Worm (Caenorhabditis elegans) whole organism, young adult: Measurements from ENCODE around the gene T23G5.3.

ENCODE experiments used
- F10E7.11 ChIP-seq: sonication (generic microtip); optimal IDR thresholded peaks from 2 replicates; lab custom pipeline; 2017; ENCODE audit warnings: mild to moderate bottlenecking, missing genetic modification characterization, moderate library complexity, missing compliant biosample characterization
- F49E8.2 ChIP-seq: sonication (generic microtip); optimal IDR thresholded peaks from 3 replicates; lab custom pipeline; 2017; ENCODE audit warnings: missing genetic modification characterization, mild to moderate bottlenecking, missing compliant biosample characterization, antibody characterized with exemption, moderate library complexity; ENCODE audit not compliant: insufficient read depth
- F57A8.1 ChIP-seq: fragments of 200-800 bp; sonication (Bioruptor generic); optimal IDR thresholded peaks from 2 replicates; lab custom pipeline; 2018; ENCODE audit warnings: mild to moderate bottlenecking, missing genetic modification characterization, moderate library complexity, missing compliant biosample characterization
- K11D2.4 ChIP-seq: fragments of 200-800 bp; sonication (Bioruptor generic); IDR thresholded peaks from 2 replicates; pipeline ENCODE4 v1.3.6; 2022; ENCODE audit warnings: missing genetic modification reagents, missing genetic modification characterization, missing compliant biosample characterization
- T07F8.4 ChIP-seq: sonication (generic microtip); optimal IDR thresholded peaks from 2 replicates; lab custom pipeline; 2016; ENCODE audit warnings: mild to moderate bottlenecking, missing genetic modification characterization, moderate library complexity, missing compliant biosample characterization
- T26A5.8 ChIP-seq: sonication (generic microtip); optimal IDR thresholded peaks from 2 replicates; lab custom pipeline; 2016; ENCODE audit warnings: missing genetic modification characterization, missing compliant biosample characterization
- Y56A3A.18 ChIP-seq: fragments of 200-800 bp; sonication (Bioruptor generic); IDR thresholded peaks from 2 replicates; pipeline ENCODE4 v1.3.6; 2022; ENCODE audit warnings: missing genetic modification reagents, missing genetic modification characterization, missing compliant biosample characterization
- Y67H2A.10 ChIP-seq: fragments of 200-800 bp; sonication (Bioruptor generic); conservative IDR thresholded peaks from 2 replicates; pipeline ENCODE4 v1.3.6; 2022; ENCODE audit warnings: missing genetic modification reagents, missing genetic modification characterization, missing compliant biosample characterization
- Y95B8A.8 ChIP-seq: fragments of 200-800 bp; sonication (Bioruptor generic); IDR thresholded peaks from 2 replicates; pipeline ENCODE4 v1.3.6; 2022; ENCODE audit warnings: missing genetic modification reagents, missing genetic modification characterization, missing compliant biosample characterization
- akir-1 ChIP-seq: fragments of 200-800 bp; sonication (Bioruptor generic); optimal IDR thresholded peaks from 2 replicates; lab custom pipeline; 2018; ENCODE audit warnings: mild to moderate bottlenecking, missing genetic modification characterization, moderate library complexity, missing compliant biosample characterization
- ccch-3 ChIP-seq: fragments of 200-800 bp; sonication (Bioruptor generic); optimal IDR thresholded peaks from 2 replicates; lab custom pipeline; 2018; ENCODE audit warnings: mild to moderate bottlenecking, missing genetic modification characterization, missing compliant biosample characterization
- ceh-58 ChIP-seq: fragments of 200-800 bp; sonication (Bioruptor generic); IDR thresholded peaks from 2 replicates; pipeline ENCODE4 v1.3.6; 2022; ENCODE audit warnings: missing genetic modification characterization, missing compliant biosample characterization
- dox-1 ChIP-seq: fragments of 200-800 bp; sonication (Bioruptor generic); IDR thresholded peaks from 2 replicates; pipeline ENCODE4 v1.3.6; 2022; ENCODE audit warnings: missing genetic modification reagents, missing genetic modification characterization, missing compliant biosample characterization
- dpl-1 ChIP-seq: fragments of 150-350 bp; optimal IDR thresholded peaks from 2 replicates; lab custom pipeline; 2014; ENCODE audit warnings: missing biosample characterization, missing genetic modification reagents, missing genetic modification characterization
- efl-1 ChIP-seq: fragments of 150-350 bp; optimal IDR thresholded peaks from 2 replicates; lab custom pipeline; 2014; ENCODE audit warnings: missing biosample characterization, missing genetic modification reagents, missing genetic modification characterization
- egrh-3 ChIP-seq: fragments of 200-800 bp; sonication (Bioruptor generic); IDR thresholded peaks from 2 replicates; pipeline ENCODE4 v1.3.6; 2022; ENCODE audit warnings: missing genetic modification reagents, missing genetic modification characterization, missing compliant biosample characterization
- hlh-26 ChIP-seq: fragments of 200-800 bp; sonication (Bioruptor generic); conservative IDR thresholded peaks from 2 replicates; pipeline ENCODE4 v1.3.6; 2022; ENCODE audit warnings: missing genetic modification reagents, missing genetic modification characterization, missing compliant biosample characterization
- hmg-20 ChIP-seq: fragments of 200-800 bp; sonication (Bioruptor generic); IDR thresholded peaks from 2 replicates; pipeline ENCODE4 v1.3.6; 2022; ENCODE audit warnings: missing genetic modification reagents, missing genetic modification characterization, missing compliant biosample characterization
- let-607 ChIP-seq, 2 experiments: fragments of 200-800 bp in 1 of 2; sonication (Bioruptor generic) in 1 of 2; sonication (generic microtip) in 1 of 2; optimal IDR thresholded peaks; 2 replicates each; lab custom pipeline; 2016 to 2018; ENCODE audit warnings: mild to moderate bottlenecking in 2 of 2, missing compliant biosample characterization in 2 of 2, missing genetic modification characterization in 2 of 2, moderate library complexity in 2 of 2, missing genotype in 1 of 2
- madf-3 ChIP-seq: fragments of 200-800 bp; sonication (Bioruptor generic); IDR thresholded peaks from 2 replicates; pipeline ENCODE4 v1.3.6; 2022; ENCODE audit warnings: missing genetic modification reagents, missing genetic modification characterization, missing compliant biosample characterization
- mcd-1 ChIP-seq: fragments of 200-800 bp; sonication (Bioruptor generic); IDR thresholded peaks from 2 replicates; pipeline ENCODE4 v1.3.6; 2022; ENCODE audit warnings: missing genetic modification reagents, missing genetic modification characterization, missing compliant biosample characterization
- mel-28 ChIP-seq: sonication (generic microtip); optimal IDR thresholded peaks from 2 replicates; lab custom pipeline; 2016; ENCODE audit warnings: borderline replicate concordance, mild to moderate bottlenecking, missing genetic modification characterization, missing compliant biosample characterization
- nfyb-1 ChIP-seq: fragments of 200-800 bp; sonication (Bioruptor generic); IDR thresholded peaks from 2 replicates; pipeline ENCODE4 v1.3.6; 2022; ENCODE audit warnings: missing genetic modification reagents, missing genetic modification characterization, missing compliant biosample characterization
- nhr-120 ChIP-seq: fragments of 200-800 bp; sonication (Bioruptor generic); IDR thresholded peaks from 2 replicates; pipeline ENCODE4 v1.3.6; 2022; ENCODE audit warnings: missing genetic modification characterization, missing compliant biosample characterization
- pha-4 ChIP-seq: fragments of 150-350 bp; sonication (generic microtip); optimal IDR thresholded peaks from 2 replicates; lab custom pipeline; 2014; ENCODE audit warnings: missing biosample characterization, missing genetic modification reagents, missing genetic modification characterization
- rec-8 ChIP-seq, 2 experiments: sonication (generic microtip); optimal IDR thresholded peaks; 2 replicates each; lab custom pipeline; 2016; ENCODE audit warnings: mild to moderate bottlenecking in 2 of 2, missing genetic modification characterization in 2 of 2, missing genetic modification reagents in 2 of 2, missing genotype in 2 of 2, missing biosample characterization in 1 of 2, missing compliant biosample characterization in 1 of 2, moderate library complexity in 1 of 2
- snpc-1.3 ChIP-seq: sonication (generic microtip); optimal IDR thresholded peaks from 2 replicates; lab custom pipeline; 2017; ENCODE audit warnings: missing genetic modification characterization, mild to moderate bottlenecking, missing compliant biosample characterization, antibody characterized with exemption, moderate library complexity, missing genotype, missing genetic modification reagents; ENCODE audit not compliant: insufficient read depth
- tbx-9 ChIP-seq: sonication (generic microtip); optimal IDR thresholded peaks from 2 replicates; lab custom pipeline; 2016; ENCODE audit warnings: borderline replicate concordance, missing genetic modification characterization, inconsistent platforms, missing compliant biosample characterization
- unc-62 ChIP-seq: fragments of 150-350 bp; optimal IDR thresholded peaks from 2 replicates; lab custom pipeline; 2014; ENCODE audit warnings: missing biosample characterization, missing genetic modification reagents, missing genetic modification characterization
- ztf-22 ChIP-seq: fragments of 200-800 bp; sonication (Bioruptor generic); optimal IDR thresholded peaks from 2 replicates; lab custom pipeline; 2018; ENCODE audit warnings: mild to moderate bottlenecking, missing genetic modification characterization, moderate library complexity, missing compliant biosample characterization

The T23G5.3 gene

DNA sequence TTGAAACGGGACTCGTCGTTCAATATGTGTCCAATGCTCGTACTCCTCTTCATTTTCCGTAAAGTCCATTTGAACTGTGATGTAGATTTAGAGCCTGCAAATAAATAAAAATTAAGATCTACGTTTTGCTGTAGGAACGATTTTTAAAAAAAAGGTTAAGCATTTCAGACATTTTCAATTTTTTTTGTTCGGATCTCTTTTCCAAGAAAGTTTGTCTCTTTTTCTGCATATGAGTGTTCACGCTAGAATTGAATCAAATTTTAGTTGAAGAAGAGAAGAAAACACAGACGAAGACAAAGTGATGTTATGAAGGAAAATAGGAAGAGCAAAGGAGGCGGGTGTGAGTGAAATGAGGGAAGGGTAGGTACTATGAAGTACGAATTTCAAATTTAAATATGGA, 15.7 kb downstream of the T23G5.3 start, which contains the start of gene npr-29:
Gene npr-29 (minus strand): TSS at position 101 of the 400 bp plus-strand sequence.
- no peak for TF ChIP-seq snpc-1.3 (tag; lab: Kevin White, UChicago)
- no peak for TF ChIP-seq egrh-3 (GFP tag; lab: Robert Waterston, UW)
- TF ChIP-seq F57A8.1 (GFP tag; lab: Kevin White, UChicago): no peak

- TF ChIP-seq akir-1 (GFP tag; lab: Kevin White, UChicago): no peak
- TF ChIP-seq T26A5.8 (tag; lab: Kevin White, UChicago): no peak
- TF ChIP-seq K11D2.4 (GFP tag; lab: Robert Waterston, UW): no peak
- no peak for TF ChIP-seq tbx-9 (tag; lab: Kevin White, UChicago)
- TF ChIP-seq T07F8.4: no peak
- TF ChIP-seq ccch-3 (GFP tag; lab: Kevin White, UChicago): no peak
- no peak for TF ChIP-seq F49E8.2 (tag; lab: Kevin White, UChicago)
- no peak for TF ChIP-seq nhr-120 (GFP tag; lab: Robert Waterston, UW)
- no peak for TF ChIP-seq pha-4 (tag; lab: Kevin White, UChicago)
These were observed 24.9 kb downstream of the T23G5.3 start, which contains the start of gene ZC84.1 for ce11 chrIII:9206185-9206584. TSS of gene ZC84.1 (minus strand) at chrIII:9206285.

DNA sequence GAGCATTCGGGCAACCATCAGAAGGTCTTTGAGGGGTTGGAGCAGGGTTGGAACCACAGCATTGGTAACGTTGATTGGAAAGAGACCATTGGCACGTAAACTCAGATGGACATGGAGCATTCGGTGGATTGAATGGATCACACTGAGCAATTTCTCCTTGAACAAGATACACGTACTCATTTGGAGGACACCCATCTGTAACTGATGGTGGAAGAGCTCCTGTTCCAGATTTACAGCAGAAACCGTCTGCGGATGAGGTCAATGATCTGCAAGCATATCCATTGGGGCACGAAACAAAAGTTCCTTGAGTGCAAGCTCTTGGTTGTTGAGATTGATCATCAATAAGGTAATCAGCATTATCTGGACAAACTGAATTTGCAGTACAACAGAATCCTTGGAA, 29.1 kb downstream of the T23G5.3 start:
- TF ChIP-seq Y56A3A.18 (no peak), nfyb-1 (GFP tag; lab: Robert Waterston, UW) (no peak), hlh-26 (GFP tag; lab: Robert Waterston, UW) (no peak), mel-28 (tag; lab: Kevin White, UChicago) (no peak), let-607 (tag; optimal IDR thresholded peaks at IDR 0.05; lab: Kevin White, UChicago) (no peak), hmg-20 (GFP tag; lab: Robert Waterston, UW) (no peak), madf-3 (GFP tag; lab: Robert Waterston, UW) (no peak), dox-1 (GFP tag; lab: Robert Waterston, UW) (no peak), K11D2.4 (GFP tag; lab: Robert Waterston, UW) (no peak), ztf-22 (GFP tag; lab: Kevin White, UChicago) (no peak), F10E7.11 (tag; lab: Kevin White, UChicago) (no peak), rec-8 (tag; optimal IDR thresholded peaks at IDR 0.05; lab: Kevin White, UChicago) (no peak)

- TF ChIP-seq Y67H2A.10 (GFP tag; lab: Robert Waterston, UW): no peak
These were observed 31.5 kb downstream of the T23G5.3 start, which contains the start of gene ZC84.6 for ce11 chrIII:9199605-9200004. TSS of gene ZC84.6 (minus strand) at chrIII:9199705.

- TF ChIP-seq mcd-1 (peak; percentile 24; the same call in 1 of the 2 replicates), unc-62 (GFP tag; lab: Kevin White, UChicago) (no peak), efl-1 (GFP tag; lab: Kevin White, UChicago) (peak; percentile 68), dpl-1 (GFP tag; lab: Kevin White, UChicago) (peak; percentile 64), ceh-58 (GFP tag; lab: Robert Waterston, UW) (no peak), Y95B8A.8 (no peak)
These were observed 40.0 kb downstream of the T23G5.3 start, which contains the start of gene cls-3 for ce11 chrIII:9191091-9191490. TSS of gene cls-3 (minus strand) at chrIII:9191109.
